Worm (Caenorhabditis elegans): ENCODE data around the gene nlp-30.

nlp-30 gene

DNA sequence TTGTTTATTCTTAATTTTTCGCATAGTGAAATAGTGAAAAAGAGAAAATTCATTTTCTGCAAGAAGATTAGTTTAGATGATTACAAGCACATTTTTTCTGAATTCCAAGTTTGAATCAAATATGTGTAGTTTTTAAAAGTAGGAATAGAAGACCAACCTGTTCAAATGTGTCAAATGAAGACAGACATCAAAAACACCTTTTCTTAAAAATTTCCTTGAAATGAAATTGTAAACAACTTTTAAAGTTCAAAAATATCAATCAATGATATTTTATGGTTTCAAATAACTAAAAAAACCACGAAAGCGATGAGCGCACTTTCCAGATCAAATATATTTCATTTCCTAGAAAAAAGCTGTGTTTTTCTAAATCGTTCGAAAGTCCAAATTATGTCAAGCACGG lies at the start of gene nlp-30:
Gene nlp-30 (plus strand): TSS at position 301 of the 400 bp plus-strand sequence.
- TF ChIP-seq ztf-29 (GFP tag; IDR thresholded peaks at IDR 0.05) (no peak), flt-1 (GFP tag; IDR thresholded peaks at IDR 0.05) (no peak), tab-1 (GFP tag; IDR thresholded peaks at IDR 0.05) (no peak), med-1 (GFP tag; optimal IDR thresholded peaks at IDR 0.05; ENCODE audit: insufficient read depth) (no peak), ref-1 (GFP tag; conservative IDR thresholded peaks at IDR 0.05) (no peak), klf-2 (GFP tag; conservative IDR thresholded peaks at IDR 0.05) (no peak), ztf-23 (GFP tag; IDR thresholded peaks at IDR 0.05) (no peak), T22C8.4 (GFP tag; IDR thresholded peaks at IDR 0.05) (no peak), cog-1 (tag; optimal IDR thresholded peaks at IDR 0.05) (no peak)

DNA sequence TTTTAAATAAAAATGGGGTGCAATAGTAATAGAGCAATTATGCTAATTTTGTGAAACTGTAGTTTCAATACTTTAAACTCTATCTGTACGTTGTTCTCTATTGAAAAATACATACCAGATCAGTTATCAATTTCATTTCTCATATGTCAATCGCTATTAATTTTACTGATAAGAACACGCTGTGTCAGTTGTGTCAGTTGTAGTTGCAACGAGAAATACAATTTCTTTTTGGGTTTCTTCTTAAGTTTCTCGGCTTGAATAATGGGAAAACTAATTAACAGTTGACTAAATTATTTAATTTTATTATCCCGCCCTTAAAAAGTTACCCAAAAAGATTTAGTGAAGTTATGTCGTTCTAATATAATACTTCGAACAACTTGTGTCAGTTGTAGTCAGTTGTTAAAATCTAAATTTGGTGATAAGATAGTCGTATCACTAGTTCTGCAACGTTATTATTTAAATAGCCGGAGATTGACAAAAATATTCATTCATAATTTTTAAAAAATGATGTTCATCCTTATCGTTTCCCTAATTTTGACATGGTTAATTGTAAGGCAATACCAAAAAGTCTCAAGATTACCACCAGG lies 45.8 kb upstream of the nlp-30 start, which contains the start of gene cyp-35A5:
Gene cyp-35A5 (plus strand): TSS at position 435 of the 587 bp plus-strand sequence.
- TF ChIP-seq med-1 (GFP tag; optimal IDR thresholded peaks at IDR 0.05; ENCODE audit: insufficient read depth) (no peak), T22C8.4 (GFP tag; IDR thresholded peaks at IDR 0.05) (no peak), tab-1 (GFP tag; IDR thresholded peaks at IDR 0.05) (no peak), flt-1 (GFP tag; IDR thresholded peaks at IDR 0.05) (no peak), cog-1 (tag; optimal IDR thresholded peaks at IDR 0.05) (no peak), ref-1 (GFP tag; conservative IDR thresholded peaks at IDR 0.05) (no peak), ztf-23 (GFP tag; IDR thresholded peaks at IDR 0.05) (no peak), ztf-29 (GFP tag; IDR thresholded peaks at IDR 0.05) (no peak), klf-2 (GFP tag; conservative IDR thresholded peaks at IDR 0.05) (no peak)

DNA sequence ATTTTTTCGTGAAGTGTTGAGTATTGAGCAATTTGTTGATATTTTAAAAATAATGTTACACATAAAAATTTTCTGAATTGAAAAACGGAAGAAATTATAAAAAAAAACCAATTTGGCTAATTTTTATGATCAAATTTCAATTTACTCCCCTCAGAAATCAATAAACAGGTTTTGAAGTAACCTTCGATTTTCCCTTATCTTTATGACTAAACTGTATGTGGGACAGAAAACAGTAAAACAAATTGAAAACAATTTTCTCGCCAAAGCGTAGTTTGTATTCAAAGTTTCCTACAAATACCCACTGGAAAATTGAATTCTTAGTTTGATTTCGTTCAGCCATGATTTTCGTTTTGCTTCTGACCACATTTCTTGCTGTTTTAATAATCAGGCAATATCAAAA lies 43.0 kb upstream of the nlp-30 start, which contains the start of gene cyp-35B1:
Gene cyp-35B1 (plus strand): TSS at position 244 of the 400 bp plus-strand sequence.
- TF ChIP-seq klf-2 (GFP tag; conservative IDR thresholded peaks at IDR 0.05), result no peak
- no peak for TF ChIP-seq T22C8.4 (GFP tag; IDR thresholded peaks at IDR 0.05)

DNA sequence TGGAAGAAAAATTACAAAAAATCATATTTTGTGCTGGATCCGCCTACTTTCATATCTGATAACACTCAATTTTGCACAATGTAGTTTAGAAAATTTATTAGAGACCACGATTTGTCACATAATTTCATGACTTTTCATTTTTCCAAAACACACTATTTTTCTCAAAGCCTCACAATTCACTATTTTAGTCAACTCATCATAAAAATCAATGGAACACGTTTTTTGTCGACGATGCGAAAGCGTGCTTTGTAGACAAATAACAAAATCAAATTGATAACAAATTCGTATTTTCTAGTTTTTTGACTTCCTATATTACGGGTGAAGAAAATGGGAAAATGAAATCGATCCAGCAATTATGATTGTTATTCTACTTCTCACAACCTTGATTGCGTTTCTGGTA lies 39.9 kb upstream of the nlp-30 start, which contains the start of gene cyp-35B2:
Gene cyp-35B2 (plus strand): TSS at position 301 of the 400 bp plus-strand sequence.
- TF ChIP-seq T22C8.4 (GFP tag; IDR thresholded peaks at IDR 0.05) (no peak), med-1 (GFP tag; optimal IDR thresholded peaks at IDR 0.05; ENCODE audit: insufficient read depth) (no peak), flt-1 (GFP tag; IDR thresholded peaks at IDR 0.05) (no peak)

DNA sequence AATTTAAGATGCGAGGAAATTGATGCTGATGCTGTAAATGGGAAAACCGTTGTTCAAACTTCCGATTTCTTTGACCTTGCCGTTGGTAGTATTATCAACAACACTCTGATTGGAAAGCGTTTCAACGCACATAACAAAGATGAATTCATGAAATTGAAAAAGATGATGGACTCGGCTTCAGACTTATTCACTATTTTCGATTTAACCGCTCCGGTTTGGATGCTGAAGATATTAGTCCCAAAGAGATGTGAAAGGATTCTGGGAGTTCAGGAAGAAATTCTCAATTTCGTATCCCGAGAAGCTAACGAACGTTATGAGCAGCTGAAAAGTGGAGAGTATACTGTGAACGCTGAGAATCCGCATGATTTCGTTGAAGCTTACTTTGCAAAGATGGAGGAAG lies 38.4 kb upstream of the nlp-30 start:
- no peak for TF ChIP-seq ref-1 (GFP tag; conservative IDR thresholded peaks at IDR 0.05)
- TF ChIP-seq ztf-29 (GFP tag; IDR thresholded peaks at IDR 0.05), result no peak
- no peak for TF ChIP-seq cog-1 (tag; optimal IDR thresholded peaks at IDR 0.05)
- no peak for TF ChIP-seq med-1 (GFP tag; optimal IDR thresholded peaks at IDR 0.05; ENCODE audit: insufficient read depth)
- TF ChIP-seq flt-1 (GFP tag; IDR thresholded peaks at IDR 0.05), result no peak
- no peak for TF ChIP-seq T22C8.4 (GFP tag; IDR thresholded peaks at IDR 0.05)
- TF ChIP-seq klf-2 (GFP tag; conservative IDR thresholded peaks at IDR 0.05), result no peak
- no peak for TF ChIP-seq tab-1 (GFP tag; IDR thresholded peaks at IDR 0.05)
- no peak for TF ChIP-seq ztf-23 (GFP tag; IDR thresholded peaks at IDR 0.05)

DNA sequence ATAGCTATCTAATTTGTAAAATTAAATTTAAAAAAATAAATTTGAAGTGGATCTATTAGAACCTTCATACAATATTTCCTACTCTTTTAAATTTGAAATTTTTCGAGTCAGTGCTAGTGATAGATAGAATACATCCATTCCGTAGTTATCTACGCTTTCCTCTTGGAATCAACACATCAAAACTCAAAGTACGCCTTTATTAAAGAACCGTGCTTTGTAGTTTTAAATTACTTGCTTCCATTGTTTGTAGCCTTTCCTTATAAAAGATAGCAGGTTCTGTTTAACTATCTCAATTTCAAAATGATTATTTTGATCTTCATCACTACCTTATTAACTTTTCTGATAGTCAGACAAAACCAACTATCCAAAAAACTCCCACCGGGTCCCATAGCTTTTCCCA lies 36.7 kb upstream of the nlp-30 start, which contains the start of gene cyp-35B3:
Gene cyp-35B3 (plus strand): TSS at position 301 of the 400 bp plus-strand sequence.
- TF ChIP-seq tab-1 (GFP tag; IDR thresholded peaks at IDR 0.05) (no peak), T22C8.4 (GFP tag; IDR thresholded peaks at IDR 0.05) (no peak), med-1 (GFP tag; optimal IDR thresholded peaks at IDR 0.05; ENCODE audit: insufficient read depth) (no peak), klf-2 (GFP tag; conservative IDR thresholded peaks at IDR 0.05) (no peak), ref-1 (GFP tag; conservative IDR thresholded peaks at IDR 0.05) (no peak), flt-1 (GFP tag; IDR thresholded peaks at IDR 0.05) (no peak), ztf-29 (GFP tag; IDR thresholded peaks at IDR 0.05) (no peak), cog-1 (tag; optimal IDR thresholded peaks at IDR 0.05) (no peak), ztf-23 (GFP tag; IDR thresholded peaks at IDR 0.05) (no peak)

DNA sequence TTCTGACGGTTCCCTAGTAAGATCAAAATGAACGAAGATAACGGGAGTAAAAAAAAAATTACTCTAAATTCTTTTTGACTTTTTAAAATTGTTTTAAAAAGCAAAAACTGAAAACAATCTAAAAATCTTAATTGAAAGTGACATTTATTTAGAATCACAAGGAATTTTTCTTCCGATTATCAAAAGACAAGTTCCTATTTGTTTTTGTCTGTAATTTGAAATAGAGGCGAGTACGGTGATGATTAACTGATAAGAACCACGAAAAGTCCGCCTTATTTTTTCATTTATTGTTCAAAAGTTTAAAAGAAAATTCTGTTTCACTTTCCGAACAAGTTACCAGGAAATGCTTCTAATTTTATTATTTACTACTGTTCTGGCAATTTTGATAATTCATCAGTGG lies 32.1 kb upstream of the nlp-30 start, which contains the start of gene dach-1:
Gene dach-1 (plus strand): TSS at position 301 of the 400 bp plus-strand sequence.
- TF ChIP-seq ztf-29 (GFP tag; IDR thresholded peaks at IDR 0.05) (no peak), T22C8.4 (GFP tag; IDR thresholded peaks at IDR 0.05) (no peak), tab-1 (GFP tag; IDR thresholded peaks at IDR 0.05) (no peak), ztf-23 (GFP tag; IDR thresholded peaks at IDR 0.05) (no peak), ref-1 (GFP tag; conservative IDR thresholded peaks at IDR 0.05) (no peak), med-1 (GFP tag; optimal IDR thresholded peaks at IDR 0.05; ENCODE audit: insufficient read depth) (no peak), klf-2 (GFP tag; conservative IDR thresholded peaks at IDR 0.05) (no peak), flt-1 (GFP tag; IDR thresholded peaks at IDR 0.05) (no peak), cog-1 (tag; optimal IDR thresholded peaks at IDR 0.05) (no peak)

DNA sequence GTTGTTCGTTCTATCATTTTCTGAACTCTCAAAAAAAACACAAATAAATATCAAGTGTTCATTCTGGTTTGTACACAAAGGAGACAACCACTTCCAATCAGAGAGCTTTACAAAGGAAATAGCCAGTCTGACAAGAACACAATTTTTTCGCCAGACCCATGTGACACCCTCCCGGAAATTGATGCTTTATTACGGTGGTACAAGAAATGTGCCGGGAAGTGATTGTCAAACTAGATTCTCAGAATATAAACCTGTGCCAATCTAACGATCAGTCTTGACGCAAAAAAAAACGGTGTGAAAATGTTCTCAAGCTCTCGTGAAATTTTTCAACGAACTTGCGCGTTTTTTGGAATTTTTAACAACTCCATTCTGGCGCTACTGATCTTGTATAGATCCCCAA lies 28.0 kb upstream of the nlp-30 start, which contains the start of gene str-247:
Gene str-247 (plus strand): TSS at position 301 of the 400 bp plus-strand sequence.
- TF ChIP-seq flt-1 (GFP tag; IDR thresholded peaks at IDR 0.05), result no peak
- no peak for TF ChIP-seq ref-1 (GFP tag; conservative IDR thresholded peaks at IDR 0.05)
- no peak for TF ChIP-seq T22C8.4 (GFP tag; IDR thresholded peaks at IDR 0.05)
- no peak for TF ChIP-seq ztf-23 (GFP tag; IDR thresholded peaks at IDR 0.05)
- no peak for TF ChIP-seq klf-2 (GFP tag; conservative IDR thresholded peaks at IDR 0.05)

DNA sequence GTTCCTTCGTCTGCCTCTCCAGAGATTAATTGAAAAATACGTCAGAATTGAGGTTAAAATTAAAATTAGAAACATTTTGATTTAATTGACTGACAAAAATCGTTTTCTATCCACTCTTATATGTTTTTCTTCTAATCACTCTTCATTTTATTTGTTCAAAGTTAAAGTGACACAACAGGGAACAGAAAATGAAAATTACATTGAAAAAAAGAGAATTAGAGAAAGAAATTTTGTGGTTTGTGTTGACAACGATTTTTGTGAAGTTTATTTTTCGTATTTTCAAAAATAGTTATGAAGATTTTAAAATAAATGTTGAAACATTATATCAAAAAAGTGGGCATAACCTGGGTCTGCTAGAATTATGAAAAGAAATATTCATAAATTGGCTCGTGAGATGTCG lies 24.2 kb upstream of the nlp-30 start, which contains the start of gene cyp-34A5:
Gene cyp-34A5 (minus strand): TSS at position 101 of the 400 bp plus-strand sequence.
- no peak for TF ChIP-seq ref-1 (GFP tag; conservative IDR thresholded peaks at IDR 0.05)
- no peak for TF ChIP-seq flt-1 (GFP tag; IDR thresholded peaks at IDR 0.05)
- TF ChIP-seq tab-1 (GFP tag; IDR thresholded peaks at IDR 0.05), result no peak
- TF ChIP-seq ztf-23 (GFP tag; IDR thresholded peaks at IDR 0.05), result no peak
- TF ChIP-seq ztf-29 (GFP tag; IDR thresholded peaks at IDR 0.05), result no peak
- TF ChIP-seq cog-1 (tag; optimal IDR thresholded peaks at IDR 0.05), result no peak
- no peak for TF ChIP-seq T22C8.4 (GFP tag; IDR thresholded peaks at IDR 0.05)
- TF ChIP-seq med-1 (GFP tag; optimal IDR thresholded peaks at IDR 0.05; ENCODE audit: insufficient read depth), result no peak
- TF ChIP-seq klf-2 (GFP tag; conservative IDR thresholded peaks at IDR 0.05), result no peak

DNA sequence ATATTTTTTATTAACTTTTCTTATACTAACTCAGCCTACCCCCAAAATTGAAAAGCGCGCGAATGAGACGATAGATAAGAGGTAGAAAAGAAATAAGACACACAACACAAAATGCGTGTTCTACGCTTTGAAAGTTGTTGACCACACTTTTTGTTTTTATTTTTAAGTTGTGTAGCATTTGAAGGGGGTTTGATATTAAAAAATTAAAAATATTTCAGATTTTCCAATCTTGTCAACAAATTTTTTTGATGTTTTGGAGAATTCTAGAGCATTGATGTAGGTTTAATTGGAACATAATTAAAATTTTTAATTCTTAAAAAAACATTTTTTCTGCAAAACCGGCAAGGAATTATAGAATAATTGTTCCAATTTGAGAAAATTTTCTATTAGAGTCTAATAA lies 20.5 kb upstream of the nlp-30 start, which contains the start of gene cyp-34A6:
Gene cyp-34A6 (minus strand): TSS at position 101 of the 400 bp plus-strand sequence.
- TF ChIP-seq med-1 (GFP tag; optimal IDR thresholded peaks at IDR 0.05; ENCODE audit: insufficient read depth), result no peak
- TF ChIP-seq klf-2 (GFP tag; conservative IDR thresholded peaks at IDR 0.05), result no peak
- TF ChIP-seq tab-1 (GFP tag; IDR thresholded peaks at IDR 0.05), result no peak
- TF ChIP-seq ztf-29 (GFP tag; IDR thresholded peaks at IDR 0.05), result no peak
- no peak for TF ChIP-seq ref-1 (GFP tag; conservative IDR thresholded peaks at IDR 0.05)
- TF ChIP-seq flt-1 (GFP tag; IDR thresholded peaks at IDR 0.05), result no peak
- TF ChIP-seq cog-1 (tag; optimal IDR thresholded peaks at IDR 0.05), result no peak
- no peak for TF ChIP-seq ztf-23 (GFP tag; IDR thresholded peaks at IDR 0.05)
- no peak for TF ChIP-seq T22C8.4 (GFP tag; IDR thresholded peaks at IDR 0.05)

All from whole organism, midembryonic.